Worm (Caenorhabditis elegans): Measurements from ENCODE around the gene F26H11.4.

The F26H11.4 gene

DNA sequence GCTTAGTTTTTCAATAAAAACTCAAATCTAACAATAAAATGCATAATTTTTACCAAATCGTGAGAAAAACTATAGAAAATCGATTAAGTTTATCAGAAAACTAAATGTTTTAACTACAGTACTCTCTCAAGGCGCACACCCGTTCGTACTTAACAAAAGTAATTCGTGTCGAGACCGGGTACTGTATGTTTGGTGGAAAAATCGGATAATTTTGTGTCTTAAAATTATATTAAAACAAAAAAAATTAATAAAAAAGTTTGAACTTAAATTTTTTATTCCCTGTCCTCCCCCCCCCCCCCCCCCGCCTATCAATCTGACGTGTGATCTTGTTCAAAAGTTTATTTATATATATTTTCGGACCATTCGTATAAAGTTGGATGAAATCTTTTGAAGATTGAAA, at the start of gene F26H11.4:
F26H11.4 (plus strand) TSS at position 301 of the 400 bp plus-strand sequence.
- TF ChIP-seq cey-2 (tag; optimal IDR thresholded peaks at IDR 0.05; ENCODE audit: borderline replicate concordance, insufficient read depth) (no peak), lin-1 (GFP tag; IDR thresholded peaks at IDR 0.05) (0 out of 2 replicates have a peak, but pooled peaks have one; percentile 3)

DNA sequence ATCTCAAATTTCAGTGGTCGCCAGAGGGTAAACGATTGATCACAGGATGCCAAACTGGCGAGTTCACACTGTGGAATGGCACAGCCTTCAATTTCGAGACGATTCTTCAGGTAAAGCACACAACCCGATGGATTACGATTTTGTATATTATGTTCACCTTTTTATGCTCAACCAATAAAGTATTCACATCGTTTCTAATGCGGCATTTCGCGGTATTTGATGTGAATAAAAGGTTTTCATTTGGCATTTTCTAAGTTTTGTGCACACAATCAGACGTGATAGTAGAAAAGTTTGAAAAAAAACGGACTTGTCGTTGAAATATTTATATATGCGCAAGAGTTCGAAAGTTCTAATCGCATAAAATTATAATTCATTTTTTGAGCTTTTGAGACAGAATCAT, 49.4 kb upstream of the F26H11.4 start:
- TF ChIP-seq aha-1 (tag), result peak; percentile 83
- TF ChIP-seq F26F4.8 (GFP tag; conservative IDR thresholded peaks at IDR 0.05), result no peak
- TF ChIP-seq nhr-11 (tag; optimal IDR thresholded peaks at IDR 0.05), result no peak
- TF ChIP-seq lin-13 (GFP tag; optimal IDR thresholded peaks at IDR 0.05), result no peak
- TF ChIP-seq D1046.2 (GFP tag; IDR thresholded peaks at IDR 0.05), result no peak
- TF ChIP-seq unc-62 (GFP tag; optimal IDR thresholded peaks at IDR 0.05 in 1 of 2), result peak in 1 of 2 experiments; percentile 77
- TF ChIP-seq unc-62 (tag; optimal IDR thresholded peaks at IDR 0.05), result no peak
- TF ChIP-seq hlh-30 (tag; optimal IDR thresholded peaks at IDR 0.05; ENCODE audit: insufficient read depth), result no peak

DNA sequence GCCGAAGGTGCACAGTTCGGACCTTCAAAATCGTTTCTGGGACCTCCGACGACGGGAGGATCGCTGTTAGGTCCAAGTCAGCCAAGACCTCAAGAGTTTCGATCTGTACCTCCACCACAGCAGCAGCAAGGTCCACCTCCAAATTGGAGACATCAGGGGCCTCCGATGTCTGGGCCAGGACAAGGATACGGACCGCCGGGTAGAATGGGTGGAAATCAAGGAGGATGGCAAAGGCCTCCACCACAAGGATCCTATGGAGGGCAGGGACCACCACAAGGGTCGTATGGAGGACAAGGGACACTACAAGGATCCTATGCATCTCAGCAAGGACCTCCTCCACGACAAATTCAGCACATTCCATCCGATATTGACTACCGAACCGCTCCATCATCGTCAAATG, 47.7 kb upstream of the F26H11.4 start:
- TF ChIP-seq ces-1 (GFP tag; optimal IDR thresholded peaks at IDR 0.05), result no peak
- TF ChIP-seq nhr-42 (GFP tag; IDR thresholded peaks at IDR 0.05), result 0 out of 2 replicates have a peak, but pooled peaks have one; percentile 4
- no peak for TF ChIP-seq fkh-10 (GFP tag; optimal IDR thresholded peaks at IDR 0.05)
- TF ChIP-seq rbr-2 (tag; optimal IDR thresholded peaks at IDR 0.05), result no peak
- TF ChIP-seq ceh-28 (tag; optimal IDR thresholded peaks at IDR 0.05), result no peak
- no peak for TF ChIP-seq lin-15B (tag; optimal IDR thresholded peaks at IDR 0.05)
- TF ChIP-seq D1046.2 (GFP tag; IDR thresholded peaks at IDR 0.05), result 0 out of 2 replicates have a peak, but pooled peaks have one; percentile 33
- TF ChIP-seq set-16 (GFP tag; IDR thresholded peaks at IDR 0.05), result peak; percentile 53; the same call in 1 of the 2 replicates
- TF ChIP-seq hif-1 (tag; optimal IDR thresholded peaks at IDR 0.05), result no peak
- 0 out of 2 replicates have a peak, but pooled peaks have one; percentile 27 for TF ChIP-seq egl-43 (GFP tag; IDR thresholded peaks at IDR 0.05)
- TF ChIP-seq saeg-2 (GFP tag; IDR thresholded peaks at IDR 0.05), result no peak; the same call in 1 of the 2 replicates

DNA sequence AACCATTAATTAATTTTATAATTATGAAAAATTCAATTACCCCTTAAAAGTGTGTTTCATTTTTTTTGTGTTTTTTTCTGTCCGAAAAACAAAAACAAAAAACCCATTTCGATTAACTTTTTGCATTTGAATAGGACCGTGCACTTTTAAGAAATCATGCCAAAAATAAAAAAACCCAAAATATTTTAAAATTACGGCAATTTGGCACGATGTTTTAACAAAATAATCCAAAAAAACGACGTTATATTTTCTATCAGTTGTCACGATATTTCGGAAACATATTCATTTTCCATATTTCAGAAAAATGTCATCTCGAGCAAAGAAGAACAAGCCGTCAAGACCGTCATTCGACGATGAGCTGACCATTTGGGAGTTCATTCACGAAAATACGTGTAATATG, 46.7 kb upstream of the F26H11.4 start, which contains the start of gene tebp-1:
tebp-1 (plus strand) TSS at position 301 of the 400 bp plus-strand sequence.
- TF ChIP-seq daf-12 (tag; optimal IDR thresholded peaks at IDR 0.05) (no peak), madf-5 (GFP tag; IDR thresholded peaks at IDR 0.05) (no peak), ctbp-1 (GFP tag; IDR thresholded peaks at IDR 0.05) (no peak)

DNA sequence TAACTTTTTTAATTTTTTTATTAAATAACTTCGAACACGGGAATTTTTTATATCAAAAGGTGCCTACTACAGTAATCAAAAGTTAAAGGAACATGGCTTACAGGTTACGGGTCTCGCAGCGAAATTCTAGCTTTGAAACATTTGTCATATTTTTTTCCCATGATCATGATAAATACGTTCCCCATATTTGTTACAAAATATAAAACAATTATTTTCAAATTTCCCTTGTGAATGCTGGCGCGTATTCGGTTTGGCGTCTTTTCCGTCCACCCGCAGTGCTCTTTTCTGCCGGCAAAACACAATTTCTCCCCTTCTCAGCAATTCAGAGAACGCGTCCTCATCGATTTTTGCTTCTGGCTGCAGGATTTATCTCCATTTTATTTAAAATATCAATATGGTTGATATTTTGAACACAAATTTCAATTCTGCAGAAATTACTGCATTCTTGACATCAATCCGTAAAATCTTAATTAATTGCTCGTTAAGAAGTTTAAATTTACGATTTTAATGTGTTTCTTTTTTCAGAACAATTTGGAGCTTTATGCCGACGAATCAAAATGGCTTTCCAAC, 43.1 kb upstream of the F26H11.4 start, which contains the start of gene imb-2:
imb-2 (plus strand) TSS at position 520 of the 570 bp plus-strand sequence.
- peak; percentile 83 for TF ChIP-seq aha-1 (tag)
- peak; percentile 38; the same call in 1 of the 2 replicates for TF ChIP-seq vab-7 (GFP tag; IDR thresholded peaks at IDR 0.05)
- no peak for TF ChIP-seq ZK546.5 (tag; optimal IDR thresholded peaks at IDR 0.05)
- no peak for TF ChIP-seq egl-43 (GFP tag; IDR thresholded peaks at IDR 0.05)
- no peak for TF ChIP-seq ceh-20 (GFP tag; IDR thresholded peaks at IDR 0.05)
- no peak for TF ChIP-seq ceh-62 (tag; optimal IDR thresholded peaks at IDR 0.05)
- TF ChIP-seq F37D6.2 (tag; optimal IDR thresholded peaks at IDR 0.05), result peak; percentile 25
- TF ChIP-seq dmd-9 (GFP tag; IDR thresholded peaks at IDR 0.05), result no peak
- no peak for TF ChIP-seq lin-13 (GFP tag; optimal IDR thresholded peaks at IDR 0.05)
- TF ChIP-seq Y75B8A.6 (GFP tag; IDR thresholded peaks at IDR 0.05), result no peak
- no peak for TF ChIP-seq lir-3 (tag; optimal IDR thresholded peaks at IDR 0.05)
- TF ChIP-seq nhr-10 (tag; optimal IDR thresholded peaks at IDR 0.05), result no peak
- no peak for TF ChIP-seq zag-1 (tag; optimal IDR thresholded peaks at IDR 0.05)
- TF ChIP-seq daf-12 (tag; optimal IDR thresholded peaks at IDR 0.05), result no peak
- TF ChIP-seq ceh-44 (GFP tag; IDR thresholded peaks at IDR 0.05), result no peak
- peak; percentile 50 for TF ChIP-seq nhr-6 (tag; optimal IDR thresholded peaks at IDR 0.05)
- no peak for TF ChIP-seq daf-19 (GFP tag; conservative IDR thresholded peaks at IDR 0.05)
- TF ChIP-seq daf-8 (GFP tag; IDR thresholded peaks at IDR 0.05), result no peak
- TF ChIP-seq rbr-2 (tag; optimal IDR thresholded peaks at IDR 0.05), result peak; percentile 57
- no peak for TF ChIP-seq arid-1 (GFP tag; conservative IDR thresholded peaks at IDR 0.05)
- TF ChIP-seq mdl-1 (tag; optimal IDR thresholded peaks at IDR 0.05), result peak in 1 of 2 experiments; percentile 16
- no peak for TF ChIP-seq zfp-3 (GFP tag; conservative IDR thresholded peaks at IDR 0.05)
- no peak for TF ChIP-seq ama-1 (optimal IDR thresholded peaks at IDR 0.05)
- TF ChIP-seq lsy-2 (tag; optimal IDR thresholded peaks at IDR 0.05), result peak in 1 of 2 experiments; percentile 91
- no peak for TF ChIP-seq Y48G9A.11 (GFP tag; IDR thresholded peaks at IDR 0.05)
- no peak for TF ChIP-seq F44E2.7 (GFP tag; IDR thresholded peaks at IDR 0.05)
